Worm (Caenorhabditis elegans): ENCODE data around the gene F13D12.10.
A peak's percentile ranks its signal among the peaks of the same experiment; 100 is the strongest.

Gene F13D12.10

DNA sequence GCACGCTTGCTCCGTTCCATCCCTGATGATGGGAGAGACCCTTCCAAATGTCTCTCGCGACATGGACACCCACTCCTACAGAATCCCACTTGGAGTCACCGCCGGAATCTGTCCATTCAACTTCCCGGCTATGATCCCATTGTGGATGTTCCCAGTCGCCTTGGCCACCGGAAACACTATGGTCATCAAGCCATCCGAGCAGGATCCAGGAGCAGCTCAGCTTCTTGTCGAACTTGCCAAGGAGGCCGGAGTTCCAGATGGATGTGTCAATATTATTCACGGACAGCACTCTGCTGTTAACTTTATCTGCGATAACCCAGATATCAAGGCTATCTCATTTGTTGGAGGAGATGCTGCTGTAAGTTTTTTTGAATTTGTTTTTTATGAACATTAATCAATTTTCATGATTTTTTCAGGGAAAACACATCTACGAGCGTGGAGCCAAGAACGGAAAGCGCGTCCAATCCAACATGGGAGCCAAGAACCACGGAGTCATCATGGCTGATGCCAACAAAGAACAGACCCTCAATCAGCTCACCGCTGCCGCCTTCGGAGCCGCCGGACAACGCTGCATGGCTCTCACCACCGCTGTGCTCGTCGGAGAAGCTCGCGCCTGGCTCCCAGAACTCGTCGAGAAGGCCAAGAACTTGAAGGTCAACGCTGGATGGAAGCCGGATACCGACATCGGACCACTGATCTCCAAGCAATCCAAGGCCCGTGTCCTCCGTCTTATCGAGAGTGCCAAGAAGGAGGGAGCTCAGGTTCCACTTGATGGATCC lies 16.3 kb downstream of the F13D12.10 start:
- no peak for TF ChIP-seq tab-1 (GFP tag; IDR thresholded peaks at IDR 0.05)
- TF ChIP-seq flt-1 (GFP tag; IDR thresholded peaks at IDR 0.05) = no peak
- no peak for TF ChIP-seq klf-2 (GFP tag; conservative IDR thresholded peaks at IDR 0.05)
- no peak for TF ChIP-seq ztf-29 (GFP tag; IDR thresholded peaks at IDR 0.05)
- TF ChIP-seq T22C8.4 (GFP tag; IDR thresholded peaks at IDR 0.05) = no peak
- no peak for TF ChIP-seq cog-1 (tag; optimal IDR thresholded peaks at IDR 0.05)
- TF ChIP-seq ztf-23 (GFP tag; IDR thresholded peaks at IDR 0.05) = no peak

DNA sequence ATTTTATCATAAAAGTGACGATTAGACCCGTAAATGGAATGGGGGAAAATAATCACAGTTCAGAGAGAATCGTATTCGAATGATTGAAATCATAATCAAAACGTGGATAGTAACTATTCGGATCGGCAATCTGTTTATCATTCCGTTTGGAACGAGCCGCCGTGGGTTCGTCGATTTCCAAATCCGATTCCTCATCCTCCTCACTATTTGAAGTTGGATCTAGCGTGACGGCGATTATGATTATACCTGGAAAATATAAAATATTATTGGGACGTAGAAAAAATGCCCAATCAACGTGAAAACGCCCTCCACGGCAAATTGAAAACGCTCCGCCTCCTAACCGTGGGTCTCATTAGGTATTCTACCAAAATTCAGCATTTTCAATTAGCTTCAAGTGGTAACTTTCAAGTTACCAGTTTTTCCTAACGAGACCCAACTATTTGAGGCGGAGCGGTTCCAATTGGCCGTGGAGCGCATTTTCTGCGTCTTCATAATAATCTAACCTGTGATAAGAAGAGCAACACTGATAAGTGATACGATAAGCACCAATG lies 17.6 kb downstream of the F13D12.10 start:
- TF ChIP-seq med-1 (GFP tag; optimal IDR thresholded peaks at IDR 0.05; ENCODE audit: insufficient read depth) (no peak), T22C8.4 (GFP tag; IDR thresholded peaks at IDR 0.05) (no peak), cog-1 (tag; optimal IDR thresholded peaks at IDR 0.05) (no peak), tab-1 (GFP tag; IDR thresholded peaks at IDR 0.05) (no peak), klf-2 (GFP tag; conservative IDR thresholded peaks at IDR 0.05) (no peak)

DNA sequence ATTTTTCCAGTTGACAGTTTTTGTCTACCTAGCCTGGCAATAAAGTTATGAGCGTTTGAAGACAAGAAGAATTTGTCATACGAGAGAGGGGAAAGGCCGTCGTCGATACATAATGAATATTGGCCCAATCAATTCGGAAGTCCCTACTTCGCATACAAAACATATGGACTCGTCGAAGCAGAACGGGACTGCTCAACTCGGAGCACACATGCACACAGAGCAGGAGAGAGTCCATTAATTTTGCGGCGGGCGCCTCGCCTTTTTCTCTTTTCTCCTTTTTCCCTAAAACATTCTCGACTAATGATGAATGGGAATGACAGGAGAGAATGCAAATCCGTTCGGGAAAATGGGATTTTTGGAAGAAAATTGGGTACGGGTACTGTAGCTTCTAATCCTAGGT lies 18.9 kb downstream of the F13D12.10 start, which contains the start of gene F13D12.8:
Gene F13D12.8, minus strand, starts transcription at position 82 of the 400 bp plus-strand sequence.
- no peak for TF ChIP-seq klf-2 (GFP tag; conservative IDR thresholded peaks at IDR 0.05)
- TF ChIP-seq ref-1 (GFP tag; conservative IDR thresholded peaks at IDR 0.05) = no peak

DNA sequence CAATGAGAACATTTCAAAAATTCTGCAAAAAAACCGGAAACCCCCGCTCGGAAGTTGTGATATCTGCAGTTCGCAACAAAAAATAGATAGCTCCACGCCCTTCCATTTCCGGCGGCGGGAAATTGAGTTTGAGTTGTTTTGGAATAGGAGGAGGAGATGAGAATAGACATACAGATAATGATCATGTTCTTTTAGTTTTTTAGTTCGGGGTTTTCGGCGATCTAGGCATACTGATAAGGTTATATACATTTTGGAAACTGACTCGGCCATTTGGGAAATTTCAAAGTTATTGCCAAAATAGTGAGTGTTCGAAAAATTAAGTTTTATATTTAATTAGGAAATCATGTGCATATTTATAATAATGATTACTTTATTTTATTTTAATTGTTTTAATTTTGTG lies 20.3 kb downstream of the F13D12.10 start:
- TF ChIP-seq med-1 (GFP tag; optimal IDR thresholded peaks at IDR 0.05; ENCODE audit: insufficient read depth) (no peak), ztf-23 (GFP tag; IDR thresholded peaks at IDR 0.05) (no peak), flt-1 (GFP tag; IDR thresholded peaks at IDR 0.05) (no peak), ztf-29 (GFP tag; IDR thresholded peaks at IDR 0.05) (no peak), tab-1 (GFP tag; IDR thresholded peaks at IDR 0.05) (no peak)

DNA sequence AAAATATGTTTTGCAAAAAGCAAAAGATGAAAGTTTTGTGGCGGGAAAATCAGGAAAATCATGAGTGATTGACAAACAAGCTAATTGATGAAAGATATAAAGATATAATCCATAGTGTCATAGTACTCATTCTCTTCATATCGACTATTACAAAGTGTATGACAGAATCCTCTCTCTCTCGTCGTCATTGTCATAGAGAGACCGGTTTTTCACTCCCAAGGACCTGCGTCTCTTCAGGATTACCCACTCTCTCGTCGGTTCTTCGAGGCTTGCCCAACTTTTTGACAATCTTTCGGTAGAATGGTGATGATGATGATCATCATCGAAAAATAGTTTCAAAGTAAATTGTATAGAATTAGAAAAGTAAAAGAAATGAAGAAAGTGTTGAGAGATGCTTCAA lies 23.7 kb downstream of the F13D12.10 start:
- no peak for TF ChIP-seq tab-1 (GFP tag; IDR thresholded peaks at IDR 0.05)

DNA sequence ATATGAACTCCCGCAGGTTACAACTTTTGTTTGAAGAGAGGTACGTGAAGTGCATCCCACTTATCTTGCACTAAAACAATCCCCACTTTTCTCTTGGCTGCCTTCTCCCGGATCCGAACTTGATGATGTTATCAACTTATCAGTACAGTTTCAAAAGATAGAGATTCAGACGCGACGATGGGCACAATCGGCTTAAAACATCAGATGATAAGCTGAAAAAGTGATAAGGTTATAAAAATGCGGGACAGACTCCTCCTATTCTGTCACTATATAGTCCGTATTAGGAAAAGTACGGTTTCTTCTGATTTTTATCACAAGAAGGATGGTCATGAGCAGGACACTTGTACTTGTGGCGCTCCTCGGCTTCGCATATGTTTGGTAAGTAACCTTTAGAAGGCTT lies 25.6 kb downstream of the F13D12.10 start, which contains the start of gene ctsa-1.2:
Gene ctsa-1.2, plus strand, starts transcription at position 160 of the 400 bp plus-strand sequence.
- TF ChIP-seq ref-1 (GFP tag; conservative IDR thresholded peaks at IDR 0.05) (no peak), cog-1 (tag; optimal IDR thresholded peaks at IDR 0.05) (no peak), ztf-23 (GFP tag; IDR thresholded peaks at IDR 0.05) (no peak), flt-1 (GFP tag; IDR thresholded peaks at IDR 0.05) (no peak), klf-2 (GFP tag; conservative IDR thresholded peaks at IDR 0.05) (no peak), tab-1 (GFP tag; IDR thresholded peaks at IDR 0.05) (no peak), med-1 (GFP tag; optimal IDR thresholded peaks at IDR 0.05; ENCODE audit: insufficient read depth) (no peak), T22C8.4 (GFP tag; IDR thresholded peaks at IDR 0.05) (no peak), ztf-29 (GFP tag; IDR thresholded peaks at IDR 0.05) (no peak)

DNA sequence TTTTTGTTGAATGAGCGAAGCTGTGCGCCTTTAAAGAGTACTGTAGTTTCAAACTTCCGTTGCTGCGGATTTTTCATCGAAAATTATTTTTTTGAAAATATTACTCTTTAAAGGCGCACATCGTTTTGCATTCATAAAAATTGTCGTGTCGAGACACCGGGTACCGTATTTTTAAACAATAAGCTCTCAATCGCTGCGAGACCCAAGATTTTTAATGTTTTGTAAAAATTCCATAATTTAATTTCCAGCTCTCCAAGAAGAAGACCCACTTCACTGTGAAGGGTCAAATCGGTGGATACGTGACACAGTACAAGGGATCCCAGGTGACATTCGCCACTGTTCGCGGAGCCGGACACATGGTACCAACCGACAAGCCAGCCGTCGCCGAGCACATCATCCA lies 28.7 kb downstream of the F13D12.10 start:
- TF ChIP-seq med-1 (GFP tag; optimal IDR thresholded peaks at IDR 0.05; ENCODE audit: insufficient read depth) = no peak
- no peak for TF ChIP-seq klf-2 (GFP tag; conservative IDR thresholded peaks at IDR 0.05)
- no peak for TF ChIP-seq ztf-29 (GFP tag; IDR thresholded peaks at IDR 0.05)
- no peak for TF ChIP-seq ref-1 (GFP tag; conservative IDR thresholded peaks at IDR 0.05)
- no peak for TF ChIP-seq ztf-23 (GFP tag; IDR thresholded peaks at IDR 0.05)
- no peak for TF ChIP-seq T22C8.4 (GFP tag; IDR thresholded peaks at IDR 0.05)
- TF ChIP-seq tab-1 (GFP tag; IDR thresholded peaks at IDR 0.05) = no peak
- TF ChIP-seq cog-1 (tag; optimal IDR thresholded peaks at IDR 0.05) = no peak
- no peak for TF ChIP-seq flt-1 (GFP tag; IDR thresholded peaks at IDR 0.05)

DNA sequence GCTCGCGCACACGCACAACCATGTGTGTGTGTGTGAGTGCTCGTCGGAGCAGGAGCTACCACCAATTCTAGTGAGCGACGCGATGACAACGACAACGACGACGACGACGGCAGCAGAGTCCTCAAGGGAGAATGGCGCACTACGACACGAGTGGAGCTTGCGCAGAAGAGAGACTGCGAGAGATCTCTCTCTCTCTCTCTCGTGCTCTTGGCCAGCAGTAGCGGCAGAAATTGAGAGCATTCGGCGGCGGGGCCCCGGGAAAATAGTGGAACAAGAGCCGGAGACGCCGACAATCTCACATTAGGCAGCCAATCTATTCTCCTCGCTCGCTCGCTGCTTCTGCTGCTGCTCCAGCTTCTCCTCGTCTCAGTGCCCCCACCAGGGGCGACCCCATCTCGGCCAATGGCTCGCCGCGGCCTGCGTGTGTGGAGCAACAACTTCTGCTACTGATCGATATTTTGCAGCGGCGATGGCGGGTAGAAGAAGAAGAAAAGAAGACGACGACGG lies 33.2 kb downstream of the F13D12.10 start:
- TF ChIP-seq T22C8.4 (GFP tag; IDR thresholded peaks at IDR 0.05) = peak; percentile 48; the same call in 1 of the 2 replicates
- TF ChIP-seq ref-1 (GFP tag; conservative IDR thresholded peaks at IDR 0.05) = no peak
- no peak for TF ChIP-seq ztf-29 (GFP tag; IDR thresholded peaks at IDR 0.05)
- peak; percentile 60; the same call in 1 of the 2 replicates for TF ChIP-seq flt-1 (GFP tag; IDR thresholded peaks at IDR 0.05)
- TF ChIP-seq tab-1 (GFP tag; IDR thresholded peaks at IDR 0.05) = peak; percentile 64; the same call in 1 of the 2 replicates
- 0 out of 2 replicates have a peak, but pooled peaks have one; percentile 37 for TF ChIP-seq ztf-23 (GFP tag; IDR thresholded peaks at IDR 0.05)

DNA sequence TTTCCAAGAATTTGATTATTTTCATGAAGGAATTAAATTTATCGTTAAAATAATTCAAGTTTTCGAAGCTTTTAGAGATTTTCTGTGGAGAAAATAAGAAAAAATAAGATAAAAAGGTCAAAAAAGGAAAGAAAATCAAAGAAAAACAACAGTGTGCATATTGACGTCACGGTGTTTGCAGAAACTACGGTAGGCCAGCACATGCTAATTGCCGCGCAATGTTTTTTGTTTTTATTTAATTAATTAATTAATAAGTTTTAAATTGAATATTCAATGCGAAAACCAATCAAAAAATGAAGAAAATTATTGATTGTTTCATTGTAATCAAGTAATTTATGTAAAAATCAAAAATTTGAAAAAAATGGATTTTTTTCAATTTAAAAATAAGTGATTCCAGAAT lies 34.3 kb downstream of the F13D12.10 start:
- 0 out of 2 replicates have a peak, but pooled peaks have one; percentile 8 for TF ChIP-seq flt-1 (GFP tag; IDR thresholded peaks at IDR 0.05)
- TF ChIP-seq T22C8.4 (GFP tag; IDR thresholded peaks at IDR 0.05) = no peak
- no peak for TF ChIP-seq cog-1 (tag; optimal IDR thresholded peaks at IDR 0.05)

DNA sequence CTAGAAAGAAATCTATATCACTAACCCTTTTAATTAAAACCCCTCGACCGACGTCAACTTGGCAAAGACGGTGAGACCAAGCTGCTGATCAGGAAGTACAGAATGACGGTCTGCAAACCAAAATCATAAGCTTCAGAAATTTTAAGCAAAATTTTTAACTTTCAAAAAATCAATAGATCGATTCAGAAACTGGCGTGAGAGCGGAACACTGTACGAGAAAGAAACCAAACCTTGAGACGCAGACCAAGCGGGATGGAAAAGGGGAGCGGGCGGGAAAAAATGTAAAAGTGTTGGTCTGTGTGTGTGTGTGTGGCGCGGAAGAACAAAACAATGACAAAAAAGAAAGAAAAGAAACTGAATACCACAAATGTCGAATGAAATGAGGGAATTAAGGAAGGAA lies 34.9 kb downstream of the F13D12.10 start, which contains the start of the genes F44E5.17 and gpb-1:
Gene F44E5.17, minus strand, starts transcription at position 101 of the 400 bp plus-strand sequence.
Gene gpb-1, minus strand, starts transcription at position 118 of the 400 bp plus-strand sequence.
- TF ChIP-seq ref-1 (GFP tag; conservative IDR thresholded peaks at IDR 0.05) (no peak), med-1 (GFP tag; optimal IDR thresholded peaks at IDR 0.05; ENCODE audit: insufficient read depth) (no peak), ztf-23 (GFP tag; IDR thresholded peaks at IDR 0.05) (no peak), flt-1 (GFP tag; IDR thresholded peaks at IDR 0.05) (no peak), cog-1 (tag; optimal IDR thresholded peaks at IDR 0.05) (no peak), klf-2 (GFP tag; conservative IDR thresholded peaks at IDR 0.05) (no peak), T22C8.4 (GFP tag; IDR thresholded peaks at IDR 0.05) (no peak), tab-1 (GFP tag; IDR thresholded peaks at IDR 0.05) (no peak), ztf-29 (GFP tag; IDR thresholded peaks at IDR 0.05) (no peak)
